Worm (Caenorhabditis elegans) whole organism, late embryonic: ENCODE data around the gene R13H7.2.

ENCODE experiments used
- ama-1 ChIP-seq: fragments of 150-350 bp; optimal IDR thresholded peaks from 2 replicates; lab custom pipeline; 2014
- hlh-6 ChIP-seq: sonication (generic microtip); optimal IDR thresholded peaks from 2 replicates; lab custom pipeline; 2016; ENCODE audit warnings: missing genotype, missing genetic modification characterization, missing compliant biosample characterization
- mec-3 ChIP-seq: sonication (generic microtip); optimal IDR thresholded peaks from 2 replicates; lab custom pipeline; 2016; ENCODE audit warnings: borderline replicate concordance, missing genetic modification characterization, missing compliant biosample characterization
- nfya-1 ChIP-seq: sonication (generic microtip); optimal IDR thresholded peaks from 2 replicates; lab custom pipeline; 2017; ENCODE audit warnings: missing genetic modification characterization, mild to moderate bottlenecking, missing compliant biosample characterization, antibody characterized with exemption, moderate library complexity
- nhr-11 ChIP-seq: fragments of 150-350 bp; optimal IDR thresholded peaks from 2 replicates; lab custom pipeline; 2014; ENCODE audit warnings: missing biosample characterization, missing genetic modification characterization

- TF ChIP-seq ama-1 (lab: Kevin White, UChicago) (no peak), nhr-11 (tag; lab: Kevin White, UChicago) (no peak), nfya-1 (tag; lab: Kevin White, UChicago) (no peak), mec-3 (tag; lab: Kevin White, UChicago) (no peak), hlh-6 (tag; lab: Kevin White, UChicago) (no peak)
Observed at ce11 chrIV:6806475-6807063, 52.6 kb downstream of the R13H7.2 start, which contains the start of gene C17H12.10.
